In the genomic region with DNA sequence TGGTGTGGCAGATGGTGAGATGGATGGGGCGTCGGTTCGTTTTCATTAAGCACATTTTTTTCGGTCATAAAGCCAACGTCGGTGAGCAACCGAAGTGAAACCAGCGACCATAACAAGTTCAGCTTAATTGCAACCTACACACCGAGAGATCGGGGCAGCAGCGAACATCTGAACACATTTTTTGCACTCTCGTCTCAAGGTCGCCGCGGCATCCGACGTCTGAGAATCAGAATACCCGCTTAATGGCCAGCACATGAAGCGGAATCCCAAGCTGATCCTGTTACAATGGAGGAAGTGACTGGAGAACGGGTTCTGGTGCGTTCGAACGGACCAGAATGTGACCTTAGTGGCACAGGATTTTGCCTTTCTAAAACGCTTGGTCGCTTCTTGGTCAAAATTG, we compare ENCODE assay signal across 4 fruit fly cellular contexts.
TF ChIP-seq lines count a peak whose summit lies in the region.

No protein-coding gene starts in this region.

- no peak for TF ChIP-seq CTCF in whole organism, embryonic (GFP tag; optimal IDR thresholded peaks at IDR 0.05; lab: Kevin White, UChicago)

TF ChIP-seq in whole organism, embryonic, 481 proteins besides CTCF, POLR2A, EP300 and RAD21:
- TF ChIP-seq CG12104 (GFP tag; optimal IDR thresholded peaks at IDR 0.05; lab: Kevin White, UChicago) (no peak), Doc2 (GFP tag; IDR thresholded peaks at IDR 0.05; lab: Robert Waterston, UW) (peak; percentile 20; the same call in 1 of the 2 replicates)

TF ChIP-seq in whole organism, prepupa, 60 proteins besides CTCF, POLR2A, EP300 and RAD21:
- TF ChIP-seq ss (GFP tag; optimal IDR thresholded peaks at IDR 0.05; lab: Kevin White, UChicago) = peak in 1 of 2 experiments; percentile 32
- TF ChIP-seq Eip78C (GFP tag; lab: Kevin White, UChicago) = no peak
- peak; percentile 56 for TF ChIP-seq Blimp-1 (GFP tag; optimal IDR thresholded peaks at IDR 0.05; lab: Kevin White, UChicago)
TF ChIP-seq in whole organism, prepupa: peak in this region for 2.

TF ChIP-seq in whole organism, pupa, 21 proteins besides CTCF, POLR2A, EP300 and RAD21:
- no peak for TF ChIP-seq Snoo (tag; optimal IDR thresholded peaks at IDR 0.05; lab: Kevin White, UChicago)
- no peak for TF ChIP-seq CG17806 (tag; optimal IDR thresholded peaks at IDR 0.05; lab: Kevin White, UChicago)
- TF ChIP-seq EcR (GFP tag; optimal IDR thresholded peaks at IDR 0.05; lab: Kevin White, UChicago) = peak; percentile 88
- peak; percentile 44 for TF ChIP-seq CG13204 (GFP tag; optimal IDR thresholded peaks at IDR 0.05; lab: Kevin White, UChicago)
- TF ChIP-seq CG15710 (tag; optimal IDR thresholded peaks at IDR 0.05; lab: Kevin White, UChicago) = no peak
- no peak for TF ChIP-seq fd96Ca (GFP tag; IDR thresholded peaks at IDR 0.05; lab: Robert Waterston, UW)
- no peak for TF ChIP-seq CG8159 (tag; optimal IDR thresholded peaks at IDR 0.05; lab: Kevin White, UChicago)
TF ChIP-seq in whole organism, pupa: peak in this region for 2.

TF ChIP-seq in whole organism, wandering third instar larva, 38 proteins besides CTCF, POLR2A, EP300 and RAD21:
- TF ChIP-seq ey (GFP tag; optimal IDR thresholded peaks at IDR 0.05; lab: Kevin White, UChicago) (no peak), Rel (GFP tag; optimal IDR thresholded peaks at IDR 0.05; lab: Kevin White, UChicago) (no peak), Rel (tag; optimal IDR thresholded peaks at IDR 0.05; lab: Kevin White, UChicago) (peak; percentile 23)
